Fruit fly (Drosophila melanogaster) whole organism, embryonic: ENCODE data around the gene Mad.

Experiments
- Aef1 ChIP-seq: fragments of 200-800 bp; sonication (Bioruptor generic); IDR thresholded peaks from 3 replicates; pipeline ENCODE4 v1.3.6; 2022; ENCODE audit warnings: missing biosample characterization, missing genetic modification characterization
- Antp ChIP-seq: fragments of 200-800 bp; sonication (Bioruptor generic); optimal IDR thresholded peaks from 3 replicates; lab custom pipeline; 2016; ENCODE audit warnings: missing biosample characterization, missing genetic modification characterization
- B-H1 ChIP-seq: fragments of 200-800 bp; sonication (Bioruptor generic); IDR thresholded peaks from 3 replicates; pipeline ENCODE4 v1.3.6; 2022; ENCODE audit warnings: missing biosample characterization, missing genetic modification characterization
- CG14014 ChIP-seq: fragments of 200-800 bp; sonication (Bioruptor generic); IDR thresholded peaks from 2 replicates; pipeline ENCODE4 v1.3.6; 2022; ENCODE audit warnings: missing biosample characterization, missing genetic modification characterization
- CG14710 ChIP-seq: fragments of 200-800 bp; sonication (Bioruptor generic); optimal IDR thresholded peaks from 3 replicates; lab custom pipeline; 2019; ENCODE audit warnings: missing biosample characterization, mild to moderate bottlenecking, missing genetic modification characterization, moderate library complexity
- CG1529 ChIP-seq: fragments of 200-800 bp; sonication (Bioruptor generic); optimal IDR thresholded peaks from 3 replicates; lab custom pipeline; 2018; ENCODE audit warnings: missing biosample characterization, missing genetic modification characterization
- CG17186 ChIP-seq: fragments of 200-800 bp; sonication (Bioruptor generic); optimal IDR thresholded peaks from 3 replicates; lab custom pipeline; 2017; ENCODE audit warnings: missing biosample characterization, missing genetic modification reagents, missing genetic modification characterization
- CG17328 ChIP-seq: fragments of 200-800 bp; sonication (Bioruptor generic); IDR thresholded peaks from 2 replicates; pipeline ENCODE4 v1.3.6; 2022; ENCODE audit warnings: missing biosample characterization, missing genetic modification characterization
- CG17359 ChIP-seq: fragments of 200-800 bp; sonication (Bioruptor generic); optimal IDR thresholded peaks from 3 replicates; lab custom pipeline; 2018; ENCODE audit warnings: missing biosample characterization, mild to moderate bottlenecking, missing genetic modification characterization, moderate library complexity
- CG17802 ChIP-seq: fragments of 200-800 bp; sonication (Bioruptor generic); optimal IDR thresholded peaks from 2 replicates; lab custom pipeline; 2018; ENCODE audit warnings: missing biosample characterization, mild to moderate bottlenecking, missing genetic modification characterization, moderate library complexity
- CG2202 ChIP-seq: fragments of 200-800 bp; sonication (Bioruptor generic); optimal IDR thresholded peaks from 2 replicates; lab custom pipeline; 2018; ENCODE audit warnings: missing biosample characterization, mild to moderate bottlenecking, missing genetic modification characterization
- CG2678 ChIP-seq: fragments of 200-800 bp; sonication (Bioruptor generic); optimal IDR thresholded peaks from 3 replicates; lab custom pipeline; 2019; ENCODE audit warnings: missing biosample characterization, mild to moderate bottlenecking, missing genetic modification characterization, moderate library complexity
- CG32532 ChIP-seq: fragments of 200-800 bp; sonication (Bioruptor generic); IDR thresholded peaks from 2 replicates; pipeline ENCODE4 v1.3.6; 2022; ENCODE audit warnings: missing biosample characterization, missing genetic modification characterization
- CG3407 ChIP-seq: fragments of 200-800 bp; sonication (Bioruptor generic); optimal IDR thresholded peaks from 2 replicates; lab custom pipeline; 2018; ENCODE audit warnings: missing biosample characterization, mild to moderate bottlenecking, missing genetic modification characterization
- CG4360 ChIP-seq: fragments of 200-800 bp; sonication (Bioruptor generic); IDR thresholded peaks from 2 replicates; pipeline ENCODE4 v1.3.6; 2022; ENCODE audit warnings: missing biosample characterization, missing genetic modification characterization
- CG6813 ChIP-seq: fragments of 200-800 bp; sonication (Bioruptor generic); optimal IDR thresholded peaks from 2 replicates; lab custom pipeline; 2017; ENCODE audit warnings: missing biosample characterization, missing genetic modification characterization, mild to moderate bottlenecking, moderate library complexity, missing genetic modification reagents
- CG7745 ChIP-seq: fragments of 200-800 bp; sonication (Bioruptor generic); optimal IDR thresholded peaks from 2 replicates; lab custom pipeline; 2018; ENCODE audit warnings: missing biosample characterization, mild to moderate bottlenecking, missing genetic modification characterization, moderate library complexity
- CG8388 ChIP-seq: fragments of 200-800 bp; sonication (Bioruptor generic); optimal IDR thresholded peaks from 2 replicates; lab custom pipeline; 2019; ENCODE audit warnings: missing biosample characterization, mild to moderate bottlenecking, missing genetic modification characterization, moderate library complexity
- Hsf ChIP-seq: fragments of 200-800 bp; sonication (Bioruptor generic); optimal IDR thresholded peaks from 3 replicates; lab custom pipeline; 2016; ENCODE audit warnings: missing biosample characterization, missing genetic modification characterization
- Mad ChIP-seq: fragments of 200-800 bp; sonication (Bioruptor generic); optimal IDR thresholded peaks from 2 replicates; lab custom pipeline; 2016; ENCODE audit warnings: missing biosample characterization, missing genetic modification characterization
- Med ChIP-seq: fragments of 200-800 bp; sonication (Bioruptor generic); peaks from one replicate; lab custom pipeline; 2016; ENCODE audit warnings: missing biosample characterization, missing genetic modification characterization, mild to moderate bottlenecking, inconsistent platforms, moderate library complexity
- Mrtf ChIP-seq: fragments of 200-800 bp; sonication (Bioruptor generic); IDR thresholded peaks from 3 replicates; pipeline ENCODE4 v1.3.6; 2022; ENCODE audit warnings: missing biosample characterization, missing genetic modification characterization
- Neu2 ChIP-seq: fragments of 200-800 bp; sonication (Bioruptor generic); optimal IDR thresholded peaks from 3 replicates; lab custom pipeline; 2016; ENCODE audit warnings: missing biosample characterization, missing genetic modification characterization, borderline replicate concordance
- Oli ChIP-seq: fragments of 200-800 bp; sonication (Bioruptor generic); optimal IDR thresholded peaks from 2 replicates; lab custom pipeline; 2018; ENCODE audit warnings: missing biosample characterization, mild to moderate bottlenecking, missing genetic modification characterization, moderate library complexity
- PHDP ChIP-seq: fragments of 200-800 bp; sonication (Bioruptor generic); optimal IDR thresholded peaks from 3 replicates; lab custom pipeline; 2018; ENCODE audit warnings: missing biosample characterization, mild to moderate bottlenecking, missing genetic modification characterization, moderate library complexity
- Pdp1 ChIP-seq, 2 experiments: fragments of 200-800 bp; sonication (Bioruptor generic); optimal IDR thresholded peaks; 3 replicates each; lab custom pipeline; 2016; ENCODE audit warnings: missing biosample characterization in 2 of 2, missing genetic modification characterization in 2 of 2, mild to moderate bottlenecking in 1 of 2, moderate library complexity in 1 of 2
- Ravus ChIP-seq: fragments of 200-800 bp; sonication (Bioruptor generic); IDR thresholded peaks from 2 replicates; pipeline ENCODE4 v1.3.6; 2022; ENCODE audit warnings: missing biosample characterization, missing genetic modification characterization
- Xbp1 ChIP-seq: fragments of 200-800 bp; sonication (Bioruptor generic); optimal IDR thresholded peaks from 3 replicates; lab custom pipeline; 2016; ENCODE audit warnings: missing biosample characterization, mild to moderate bottlenecking, missing genetic modification characterization
- Xrp1 ChIP-seq: fragments of 200-800 bp; sonication (Bioruptor generic); IDR thresholded peaks from 2 replicates; pipeline ENCODE4 v1.3.6; 2022; ENCODE audit warnings: missing biosample characterization, missing genetic modification characterization
- ara ChIP-seq: fragments of 200-800 bp; sonication (Bioruptor generic); IDR thresholded peaks from 2 replicates; pipeline ENCODE4 v1.3.6; 2022; ENCODE audit warnings: missing biosample characterization, missing genetic modification characterization
- chif ChIP-seq, 2 experiments: fragments of 200-800 bp; sonication (Bioruptor generic); optimal IDR thresholded peaks; 3 replicates each; lab custom pipeline; 2016; ENCODE audit warnings: missing biosample characterization in 2 of 2, missing genetic modification characterization in 2 of 2
- dan ChIP-seq: fragments of 200-800 bp; sonication (Bioruptor generic); IDR thresholded peaks from 2 replicates; pipeline ENCODE4 v1.3.6; 2022; ENCODE audit warnings: missing biosample characterization, missing genetic modification characterization
- dimm ChIP-seq: fragments of 200-800 bp; sonication (Bioruptor generic); IDR thresholded peaks from 2 replicates; pipeline ENCODE4 v1.3.6; 2022; ENCODE audit warnings: missing biosample characterization, missing genetic modification characterization
- fd96Cb ChIP-seq: fragments of 200-800 bp; sonication (Bioruptor generic); optimal IDR thresholded peaks from 2 replicates; lab custom pipeline; 2018; ENCODE audit warnings: missing biosample characterization, mild to moderate bottlenecking, missing genetic modification characterization, moderate library complexity
- grn ChIP-seq: fragments of 200-800 bp; sonication (Bioruptor generic); optimal IDR thresholded peaks from 3 replicates; lab custom pipeline; 2017; ENCODE audit warnings: missing biosample characterization, missing genetic modification characterization
- gsb-n ChIP-seq: fragments of 200-800 bp; sonication (Bioruptor generic); optimal IDR thresholded peaks from 3 replicates; lab custom pipeline; 2018; ENCODE audit warnings: missing biosample characterization, mild to moderate bottlenecking, missing genetic modification characterization
- ken ChIP-seq: fragments of 200-800 bp; sonication (Bioruptor generic); IDR thresholded peaks from 3 replicates; pipeline ENCODE4 v1.3.6; 2022; ENCODE audit warnings: missing biosample characterization, missing genetic modification characterization
- kni ChIP-seq: fragments of 200-800 bp; sonication (Bioruptor generic); optimal IDR thresholded peaks from 3 replicates; lab custom pipeline; 2017; ENCODE audit warnings: mild to moderate bottlenecking, missing biosample characterization, missing genetic modification reagents, missing genetic modification characterization
- lola ChIP-seq, 3 experiments: fragments of >200 bp in 2 of 3; fragments of 200-800 bp in 1 of 3; sonication (Bioruptor generic) in 1 of 3; optimal IDR thresholded peaks; 2 replicates each; lab custom pipeline; 2017 to 2019; ENCODE audit warnings: missing biosample characterization in 3 of 3, missing genetic modification characterization in 3 of 3, mild to moderate bottlenecking in 1 of 3, moderate library complexity in 1 of 3
- phol ChIP-seq: fragments of 200-800 bp; sonication (Bioruptor generic); optimal IDR thresholded peaks from 3 replicates; lab custom pipeline; 2018; ENCODE audit warnings: missing biosample characterization, mild to moderate bottlenecking, missing genetic modification characterization, moderate library complexity
- pnt ChIP-seq: fragments of 200-800 bp; sonication (Bioruptor generic); optimal IDR thresholded peaks from 3 replicates; lab custom pipeline; 2016; ENCODE audit warnings: missing biosample characterization, missing genetic modification characterization
- pzg ChIP-seq: fragments of 200-800 bp; sonication (Bioruptor generic); optimal IDR thresholded peaks from 3 replicates; lab custom pipeline; 2018; ENCODE audit warnings: missing biosample characterization, mild to moderate bottlenecking, missing genetic modification characterization, moderate library complexity
- ranshi ChIP-seq: fragments of 200-800 bp; sonication (Bioruptor generic); IDR thresholded peaks from 2 replicates; pipeline ENCODE4 v1.3.6; 2022; ENCODE audit warnings: missing biosample characterization, missing genetic modification characterization
- salm ChIP-seq: fragments of 200-800 bp; sonication (Bioruptor generic); optimal IDR thresholded peaks from 2 replicates; lab custom pipeline; 2018; ENCODE audit warnings: missing biosample characterization, mild to moderate bottlenecking, missing genetic modification characterization
- sim ChIP-seq: fragments of 200-800 bp; sonication (Bioruptor generic); IDR thresholded peaks from 2 replicates; pipeline ENCODE4 v1.3.6; 2022; ENCODE audit warnings: missing biosample characterization, missing genetic modification characterization
- slp2 ChIP-seq: fragments of 200-800 bp; sonication (Bioruptor generic); optimal IDR thresholded peaks from 2 replicates; lab custom pipeline; 2016; ENCODE audit warnings: missing biosample characterization, missing genetic modification characterization
- stc ChIP-seq: fragments of 200-800 bp; sonication (Bioruptor generic); IDR thresholded peaks from 2 replicates; pipeline ENCODE4 v1.3.6; 2022; ENCODE audit warnings: missing biosample characterization, missing genetic modification characterization
- sug ChIP-seq: fragments of 200-800 bp; optimal IDR thresholded peaks from 2 replicates; lab custom pipeline; 2019; ENCODE audit warnings: missing biosample characterization, mild to moderate bottlenecking, missing genetic modification characterization, moderate library complexity
- vvl ChIP-seq: fragments of 200-800 bp; sonication (Bioruptor generic); IDR thresholded peaks from 2 replicates; pipeline ENCODE4 v1.3.6; 2022; ENCODE audit warnings: missing biosample characterization, missing genetic modification characterization
- wek ChIP-seq: fragments of 200-800 bp; sonication (Bioruptor generic); optimal IDR thresholded peaks from 3 replicates; lab custom pipeline; 2018; ENCODE audit warnings: missing biosample characterization, mild to moderate bottlenecking, missing genetic modification characterization, moderate library complexity

Gene Mad

dm6 chr2L:3105895-3106294, 53.5 kb downstream of the Mad start (continued):
- TF ChIP-seq pzg (GFP tag; lab: Kevin White, UChicago) (no peak), stc (GFP tag; lab: Robert Waterston, UW) (peak; percentile 34; the same call in 1 of the 2 replicates), Pdp1 (GFP tag; optimal IDR thresholded peaks at IDR 0.05; lab: Kevin White, UChicago) (peak in 1 of 2 experiments; percentile 3), ara (GFP tag; lab: Robert Waterston, UW) (peak; percentile 28; the same call in 1 of the 2 replicates), Mad (GFP tag; lab: Kevin White, UChicago) (peak; percentile 48), fd96Cb (peak; percentile 15), B-H1 (GFP tag; lab: Robert Waterston, UW) (peak; percentile 13; the same call in 1 of the 3 replicates), Xrp1 (GFP tag; lab: Robert Waterston, UW) (peak; percentile 65; the same call in 1 of the 2 replicates), vvl (GFP tag; lab: Robert Waterston, UW) (no peak), wek (GFP tag; lab: Kevin White, UChicago) (no peak), PHDP (tag; lab: Kevin White, UChicago) (no peak), CG17186 (no peak), CG7745 (tag; lab: Kevin White, UChicago) (no peak), CG32532 (GFP tag; lab: Robert Waterston, UW) (peak; percentile 33; the same call in 1 of the 2 replicates), Ravus (GFP tag; lab: Robert Waterston, UW) (no peak), Xbp1 (GFP tag; lab: Kevin White, UChicago) (peak; percentile 12), gsb-n (tag; lab: Kevin White, UChicago) (no peak), slp2 (GFP tag; lab: Kevin White, UChicago) (no peak), CG6813 (GFP tag; lab: Kevin White, UChicago) (no peak), Oli (tag; lab: Kevin White, UChicago) (peak; percentile 21), chif (GFP tag; optimal IDR thresholded peaks at IDR 0.05; lab: Kevin White, UChicago) (peak in 1 of 2 experiments; percentile 15), CG17802 (no peak), CG14014 (GFP tag; lab: Robert Waterston, UW) (no peak), dimm (GFP tag; lab: Robert Waterston, UW) (no peak), kni (GFP tag; lab: Kevin White, UChicago) (no peak), pnt (peak; percentile 21), ranshi (GFP tag; lab: Robert Waterston, UW) (peak; percentile 18; the same call in 1 of the 2 replicates), grn (GFP tag; lab: Kevin White, UChicago) (no peak), Hsf (GFP tag; lab: Kevin White, UChicago) (peak; percentile 37), CG1529 (no peak), CG2678 (tag; lab: Kevin White, UChicago) (peak; percentile 40), CG17359 (tag; lab: Kevin White, UChicago) (peak; percentile 33), Antp (peak; percentile 16), sim (GFP tag; lab: Robert Waterston, UW) (no peak), CG14710 (tag; lab: Kevin White, UChicago) (peak; percentile 24), ken (peak; percentile 43; the same call in 1 of the 3 replicates), Neu2 (GFP tag; lab: Kevin White, UChicago) (no peak), phol (tag; lab: Kevin White, UChicago) (peak; percentile 52), sug (tag; lab: Kevin White, UChicago) (no peak), CG3407 (GFP tag; lab: Kevin White, UChicago) (no peak), CG2202 (tag; lab: Kevin White, UChicago) (no peak), CG8388 (GFP tag; lab: Kevin White, UChicago) (peak; percentile 17), Mrtf (GFP tag; lab: Robert Waterston, UW) (peak; percentile 12; the same call in 1 of the 3 replicates), salm (tag; lab: Kevin White, UChicago) (no peak), Med (GFP tag; lab: Kevin White, UChicago) (peak; percentile 89), CG4360 (GFP tag; lab: Robert Waterston, UW) (no peak), CG17328 (GFP tag; lab: Robert Waterston, UW) (peak; percentile 40; the same call in 1 of the 2 replicates), Aef1 (GFP tag; lab: Robert Waterston, UW) (peak; percentile 11; the same call in 1 of the 3 replicates), lola (GFP tag; optimal IDR thresholded peaks at IDR 0.05; lab: Kevin White, UChicago) (peak in 1 of 3 experiments; percentile 1), dan (GFP tag; lab: Robert Waterston, UW) (no peak)
